Worm (Caenorhabditis elegans): ENCODE measurements around the gene W02D7.6.

- TF ChIP-seq ZK546.5 (tag; optimal IDR thresholded peaks at IDR 0.05): no peak
- no peak for TF ChIP-seq nhr-28 (tag; optimal IDR thresholded peaks at IDR 0.05)
- TF ChIP-seq ztf-11 (tag; optimal IDR thresholded peaks at IDR 0.05): no peak
- no peak for TF ChIP-seq ztf-4 (tag; optimal IDR thresholded peaks at IDR 0.05)
- TF ChIP-seq unc-39 (tag; optimal IDR thresholded peaks at IDR 0.05): no peak
- TF ChIP-seq nhr-76 (tag; optimal IDR thresholded peaks at IDR 0.05): no peak
- no peak for TF ChIP-seq ceh-28 (tag; optimal IDR thresholded peaks at IDR 0.05)
- no peak for TF ChIP-seq jun-1 (tag; optimal IDR thresholded peaks at IDR 0.05)
- TF ChIP-seq eor-1 (tag; optimal IDR thresholded peaks at IDR 0.05): no peak
- peak; percentile 51 for TF ChIP-seq nfya-1 (tag; optimal IDR thresholded peaks at IDR 0.05; ENCODE audit: insufficient read depth)
- no peak for TF ChIP-seq pha-4 (tag; optimal IDR thresholded peaks at IDR 0.05)
These were observed 13.0 kb downstream of the W02D7.6 start for ce11 chrV:8288125-8288806.

Measured in whole organism, L3 larva.